Worm (Caenorhabditis elegans) whole organism, mixed stage, embryonic: ENCODE measurements around the gene C43H6.12.

Source experiments
- blmp-1 ChIP-seq: fragments of 150-350 bp; optimal IDR thresholded peaks from 2 replicates; lab custom pipeline; 2014; ENCODE audit warnings: missing biosample characterization, missing genetic modification characterization
- ceh-39 ChIP-seq: fragments of 150-350 bp; optimal IDR thresholded peaks from 2 replicates; lab custom pipeline; 2014; ENCODE audit warnings: missing biosample characterization, missing genetic modification characterization
- ceh-83 ChIP-seq: fragments of 200-800 bp; sonication (Bioruptor generic); optimal IDR thresholded peaks from 2 replicates; lab custom pipeline; 2018; ENCODE audit warnings: mild to moderate bottlenecking, missing genetic modification characterization, missing compliant biosample characterization
- ces-1 ChIP-seq: fragments of 150-350 bp; optimal IDR thresholded peaks from 2 replicates; lab custom pipeline; 2014; ENCODE audit warnings: missing biosample characterization, missing genetic modification reagents, missing genetic modification characterization
- cnd-1 ChIP-seq: fragments of 200-800 bp; sonication (Bioruptor generic); optimal IDR thresholded peaks from 2 replicates; lab custom pipeline; 2018; ENCODE audit warnings: mild to moderate bottlenecking, missing genetic modification characterization, missing compliant biosample characterization
- drap-1 ChIP-seq: fragments of 200-800 bp; sonication (Bioruptor generic); optimal IDR thresholded peaks from 3 replicates; lab custom pipeline; 2018; ENCODE audit warnings: mild to moderate bottlenecking, missing genetic modification characterization, missing compliant biosample characterization
- elt-1 ChIP-seq: sonication (generic microtip); optimal IDR thresholded peaks from 2 replicates; lab custom pipeline; 2017; ENCODE audit warnings: missing genetic modification characterization, mild to moderate bottlenecking, missing compliant biosample characterization, antibody characterized with exemption, moderate library complexity, borderline replicate concordance; ENCODE audit not compliant: insufficient read depth
- flh-1 ChIP-seq: fragments of 200-800 bp; sonication (Bioruptor generic); optimal IDR thresholded peaks from 2 replicates; lab custom pipeline; 2018; ENCODE audit warnings: mild to moderate bottlenecking, missing genetic modification characterization, moderate library complexity, missing compliant biosample characterization
- ham-2 ChIP-seq: fragments of 200-800 bp; sonication (Bioruptor generic); optimal IDR thresholded peaks from 2 replicates; lab custom pipeline; 2018; ENCODE audit warnings: mild to moderate bottlenecking, missing genetic modification characterization, missing compliant biosample characterization
- hlh-1 ChIP-seq: fragments of 150-350 bp; optimal IDR thresholded peaks from 2 replicates; lab custom pipeline; 2014; ENCODE audit warnings: missing biosample characterization, missing genetic modification reagents, missing genetic modification characterization
- lin-13 ChIP-seq: fragments of 150-350 bp; optimal IDR thresholded peaks from 2 replicates; lab custom pipeline; 2014; ENCODE audit warnings: missing biosample characterization, missing genetic modification characterization
- lin-32 ChIP-seq: fragments of 200-800 bp; sonication (Bioruptor generic); optimal IDR thresholded peaks from 2 replicates; lab custom pipeline; 2018; ENCODE audit warnings: mild to moderate bottlenecking, missing genetic modification characterization, missing compliant biosample characterization
- mab-5 ChIP-seq: fragments of 150-350 bp; optimal IDR thresholded peaks from 2 replicates; lab custom pipeline; 2014; ENCODE audit warnings: missing biosample characterization, missing genetic modification characterization
- mep-1 ChIP-seq: fragments of 150-350 bp; optimal IDR thresholded peaks from 2 replicates; lab custom pipeline; 2017; ENCODE audit warnings: missing biosample characterization, missing genetic modification reagents, missing genetic modification characterization, inconsistent platforms
- mls-2 ChIP-seq: sonication (generic microtip); optimal IDR thresholded peaks from 2 replicates; lab custom pipeline; 2016; ENCODE audit warnings: mild to moderate bottlenecking, missing genetic modification characterization, moderate library complexity, missing compliant biosample characterization
- nhr-12 ChIP-seq: fragments of 150-350 bp; optimal IDR thresholded peaks from 2 replicates; lab custom pipeline; 2014; ENCODE audit warnings: missing biosample characterization, missing genetic modification characterization
- nhr-2 ChIP-seq: fragments of 150-350 bp; optimal IDR thresholded peaks from 2 replicates; lab custom pipeline; 2014; ENCODE audit warnings: missing biosample characterization, missing genetic modification characterization
- nhr-28 ChIP-seq: fragments of 150-350 bp; optimal IDR thresholded peaks from 2 replicates; lab custom pipeline; 2014; ENCODE audit warnings: missing biosample characterization, missing genetic modification characterization
- nhr-76 ChIP-seq: sonication (generic microtip); optimal IDR thresholded peaks from 2 replicates; lab custom pipeline; 2017; ENCODE audit warnings: missing biosample characterization, missing genetic modification characterization
- pha-4 ChIP-seq: fragments of 150-350 bp; optimal IDR thresholded peaks from 2 replicates; lab custom pipeline; 2018; ENCODE audit warnings: missing biosample characterization, missing genetic modification reagents, missing genetic modification characterization
- sem-2 ChIP-seq: fragments of 200-800 bp; sonication (Bioruptor generic); optimal IDR thresholded peaks from 2 replicates; lab custom pipeline; 2018; ENCODE audit warnings: mild to moderate bottlenecking, missing genetic modification characterization, missing compliant biosample characterization
- snpc-4 ChIP-seq: fragments of 150-350 bp; optimal IDR thresholded peaks from 2 replicates; lab custom pipeline; 2014; ENCODE audit warnings: missing biosample characterization, missing genetic modification characterization
- sptf-1 ChIP-seq: sonication (generic microtip); optimal IDR thresholded peaks from 2 replicates; lab custom pipeline; 2017; ENCODE audit warnings: mild to moderate bottlenecking, missing genetic modification characterization, moderate library complexity, missing compliant biosample characterization
- tbx-8 ChIP-seq: fragments of 200-800 bp; sonication (Bioruptor generic); optimal IDR thresholded peaks from 2 replicates; lab custom pipeline; 2018; ENCODE audit warnings: mild to moderate bottlenecking, missing genetic modification characterization, moderate library complexity, missing compliant biosample characterization
- unc-120 ChIP-seq: sonication (generic microtip); optimal IDR thresholded peaks from 2 replicates; lab custom pipeline; 2017; ENCODE audit warnings: missing genetic modification characterization, missing compliant biosample characterization; ENCODE audit not compliant: poor library complexity, severe bottlenecking
- unc-39 ChIP-seq: fragments of 150-350 bp; optimal IDR thresholded peaks from 2 replicates; lab custom pipeline; 2014; ENCODE audit warnings: missing biosample characterization, missing genetic modification characterization
- unc-62 ChIP-seq: fragments of 150-350 bp; optimal IDR thresholded peaks from 2 replicates; lab custom pipeline; 2014; ENCODE audit warnings: missing biosample characterization, missing genetic modification reagents, missing genetic modification characterization
- zip-8 ChIP-seq: fragments of 150-350 bp; optimal IDR thresholded peaks from 2 replicates; lab custom pipeline; 2014; ENCODE audit warnings: missing biosample characterization, missing genetic modification characterization
- ztf-11 ChIP-seq: fragments of 150-350 bp; optimal IDR thresholded peaks from 2 replicates; lab custom pipeline; 2014; ENCODE audit warnings: missing biosample characterization, missing genetic modification characterization

The C43H6.12 gene

ce11 chrX:2372134-2372533, 37.3 kb upstream of the C43H6.12 start:
- no peak for TF ChIP-seq nhr-28 (tag; lab: Kevin White, UChicago)
- TF ChIP-seq flh-1 (GFP tag; lab: Kevin White, UChicago), result no peak
- no peak for TF ChIP-seq blmp-1 (tag; lab: Kevin White, UChicago)
- no peak for TF ChIP-seq lin-32 (GFP tag; lab: Kevin White, UChicago)
- TF ChIP-seq, all 35 proteins: peak for 0

- TF ChIP-seq unc-39 (no peak), lin-13 (tag; lab: Kevin White, UChicago) (no peak), lin-32 (GFP tag; lab: Kevin White, UChicago) (no peak), zip-8 (tag; lab: Kevin White, UChicago) (no peak), mab-5 (tag; lab: Kevin White, UChicago) (no peak), cnd-1 (tag; lab: Kevin White, UChicago) (no peak), ceh-83 (GFP tag; lab: Kevin White, UChicago) (no peak), flh-1 (GFP tag; lab: Kevin White, UChicago) (no peak), blmp-1 (tag; lab: Kevin White, UChicago) (no peak), mls-2 (tag; lab: Kevin White, UChicago) (no peak), ceh-39 (tag; lab: Kevin White, UChicago) (no peak), nhr-12 (no peak), snpc-4 (tag; lab: Kevin White, UChicago) (no peak), hlh-1 (no peak), drap-1 (no peak), ham-2 (GFP tag; lab: Kevin White, UChicago) (no peak), sem-2 (GFP tag; lab: Kevin White, UChicago) (no peak), unc-120 (tag; lab: Kevin White, UChicago) (no peak)
Measured at ce11 chrX:2375300-2376035, 33.9 kb upstream of the C43H6.12 start, which contains the start of gene F47G3.3. F47G3.3 (plus strand) TSS chrX:2375985.

ce11 chrX:2380818-2381217, 28.6 kb upstream of the C43H6.12 start:
- TF ChIP-seq cnd-1 (tag; lab: Kevin White, UChicago) (no peak), nhr-76 (tag; lab: Kevin White, UChicago) (no peak), tbx-8 (GFP tag; lab: Kevin White, UChicago) (no peak), sem-2 (GFP tag; lab: Kevin White, UChicago) (no peak), ces-1 (GFP tag; lab: Kevin White, UChicago) (no peak), nhr-12 (no peak)

ce11 chrX:2381282-2381681, 28.1 kb upstream of the C43H6.12 start, which contains the start of gene F47G3.4:
F47G3.4 (plus strand) TSS chrX:2381582.
- TF ChIP-seq elt-1 (tag; lab: Kevin White, UChicago) (no peak), nhr-2 (tag; lab: Kevin White, UChicago) (no peak), flh-1 (GFP tag; lab: Kevin White, UChicago) (no peak), nhr-76 (tag; lab: Kevin White, UChicago) (no peak), unc-62 (GFP tag; lab: Kevin White, UChicago) (no peak), ceh-39 (tag; lab: Kevin White, UChicago) (no peak), nhr-12 (no peak)

- TF ChIP-seq ztf-11 (tag; lab: Kevin White, UChicago) (no peak), sptf-1 (no peak), ces-1 (GFP tag; lab: Kevin White, UChicago) (peak; percentile 9), ham-2 (GFP tag; lab: Kevin White, UChicago) (no peak), lin-13 (tag; lab: Kevin White, UChicago) (peak; percentile 38), unc-120 (tag; lab: Kevin White, UChicago) (no peak), nhr-76 (tag; lab: Kevin White, UChicago) (no peak), flh-1 (GFP tag; lab: Kevin White, UChicago) (no peak), nhr-28 (tag; lab: Kevin White, UChicago) (no peak), mls-2 (tag; lab: Kevin White, UChicago) (no peak), mab-5 (tag; lab: Kevin White, UChicago) (no peak), mep-1 (tag; lab: Kevin White, UChicago) (no peak), pha-4 (tag; lab: Kevin White, UChicago) (peak; percentile 21)
Measured at ce11 chrX:2382227-2382626, 27.2 kb upstream of the C43H6.12 start.
